Fruit fly (Drosophila melanogaster): ENCODE measurements around the gene bif.

bif gene

dm6 chrX:11652991-11653390 lies 25.8 kb upstream of the bif start (continued):
- TF ChIP-seq ac (GFP tag; optimal IDR thresholded peaks at IDR 0.05): no peak
- TF ChIP-seq tll (GFP tag; optimal IDR thresholded peaks at IDR 0.05): no peak
- no peak for TF ChIP-seq nau (GFP tag; optimal IDR thresholded peaks at IDR 0.05)
- TF ChIP-seq ATbp (GFP tag; optimal IDR thresholded peaks at IDR 0.05): peak; percentile 46
- TF ChIP-seq row (GFP tag; IDR thresholded peaks at IDR 0.05): peak; percentile 54
- TF ChIP-seq Mes4 (GFP tag; optimal IDR thresholded peaks at IDR 0.05): peak; percentile 1
- no peak for TF ChIP-seq Nf-YB (GFP tag; optimal IDR thresholded peaks at IDR 0.05)
- TF ChIP-seq ems (GFP tag; optimal IDR thresholded peaks at IDR 0.05): no peak
- peak in 1 of 2 experiments; percentile 47 for TF ChIP-seq bsh (GFP tag; optimal IDR thresholded peaks at IDR 0.05)
- TF ChIP-seq CG7839 (tag; optimal IDR thresholded peaks at IDR 0.05): peak; percentile 29
- peak; percentile 23; the same call in 1 of the 2 replicates for TF ChIP-seq CG14441 (GFP tag; IDR thresholded peaks at IDR 0.05)
- no peak for TF ChIP-seq CG1529 (GFP tag; optimal IDR thresholded peaks at IDR 0.05)
- no peak for TF ChIP-seq CG6175 (GFP tag; IDR thresholded peaks at IDR 0.05)
- TF ChIP-seq gfzf (GFP tag; optimal IDR thresholded peaks at IDR 0.05): no peak
- TF ChIP-seq grau (tag; optimal IDR thresholded peaks at IDR 0.05): no peak
- no peak for TF ChIP-seq CG17385 (GFP tag; optimal IDR thresholded peaks at IDR 0.05)
- 0 out of 2 replicates have a peak, but pooled peaks have one; percentile 12 for TF ChIP-seq sob (GFP tag; IDR thresholded peaks at IDR 0.05)
- peak; percentile 36; the same call in 1 of the 2 replicates for TF ChIP-seq CG31441 (GFP tag; IDR thresholded peaks at IDR 0.05)
- TF ChIP-seq jumu (GFP tag; optimal IDR thresholded peaks at IDR 0.05): peak; percentile 13
- no peak for TF ChIP-seq CG14965 (GFP tag; optimal IDR thresholded peaks at IDR 0.05; ENCODE audit: borderline replicate concordance)
- TF ChIP-seq mam (GFP tag; optimal IDR thresholded peaks at IDR 0.05): peak; percentile 8
- TF ChIP-seq CG4820 (GFP tag; optimal IDR thresholded peaks at IDR 0.05): peak; percentile 33
- no peak for TF ChIP-seq Sry-δ (GFP tag; optimal IDR thresholded peaks at IDR 0.05)
- peak; percentile 11 to 44 for TF ChIP-seq dpn (GFP tag; optimal IDR thresholded peaks at IDR 0.05)
- TF ChIP-seq Sry-β (GFP tag; optimal IDR thresholded peaks at IDR 0.05): no peak
- peak; percentile 7 for TF ChIP-seq CG6654 (GFP tag; optimal IDR thresholded peaks at IDR 0.05)
- no peak for TF ChIP-seq knrl (GFP tag; IDR thresholded peaks at IDR 0.05; ENCODE audit: partially characterized antibody)
- TF ChIP-seq CG10543 (GFP tag; optimal IDR thresholded peaks at IDR 0.05): no peak
- peak; percentile 28 for TF ChIP-seq CG30403 (GFP tag; optimal IDR thresholded peaks at IDR 0.05)
- peak; percentile 26 for TF ChIP-seq CG16863 (GFP tag; optimal IDR thresholded peaks at IDR 0.05)
- TF ChIP-seq prd (optimal IDR thresholded peaks at IDR 0.05): no peak
- peak; percentile 56; the same call in 2 of the 3 replicates for TF ChIP-seq prd (GFP tag; IDR thresholded peaks at IDR 0.05)
- peak; percentile 54; the same call in 1 of the 2 replicates for TF ChIP-seq Xrp1 (GFP tag; IDR thresholded peaks at IDR 0.05)
- peak; percentile 80 for TF ChIP-seq Med (GFP tag)
- no peak for TF ChIP-seq Ssrp (tag; optimal IDR thresholded peaks at IDR 0.05)
- TF ChIP-seq Aef1 (GFP tag; IDR thresholded peaks at IDR 0.05): 0 out of 3 replicates have a peak, but pooled peaks have one; percentile 25
- no peak for TF ChIP-seq klu (GFP tag; IDR thresholded peaks at IDR 0.05)
- no peak for TF ChIP-seq sr (GFP tag; IDR thresholded peaks at IDR 0.05)
- no peak for TF ChIP-seq CG14860 (GFP tag; IDR thresholded peaks at IDR 0.05; ENCODE audit: partially characterized antibody)
- peak; percentile 25 for TF ChIP-seq CG4424 (GFP tag; optimal IDR thresholded peaks at IDR 0.05)
- peak; percentile 50 for TF ChIP-seq gem (tag; optimal IDR thresholded peaks at IDR 0.05)
- TF ChIP-seq Optix (GFP tag; IDR thresholded peaks at IDR 0.05): peak; percentile 33; the same call in 1 of the 3 replicates
- peak; percentile 2 for TF ChIP-seq lilli (GFP tag; optimal IDR thresholded peaks at IDR 0.05)
- no peak for TF ChIP-seq Poxn (GFP tag; IDR thresholded peaks at IDR 0.05)
- TF ChIP-seq Hsf (GFP tag; optimal IDR thresholded peaks at IDR 0.05): peak; percentile 5
- TF ChIP-seq Lpt (GFP tag; optimal IDR thresholded peaks at IDR 0.05): no peak
- 0 out of 2 replicates have a peak, but pooled peaks have one; percentile 13 for TF ChIP-seq H2.0 (GFP tag; IDR thresholded peaks at IDR 0.05)
- TF ChIP-seq Oli (tag; optimal IDR thresholded peaks at IDR 0.05): peak; percentile 49
- TF ChIP-seq CG8478 (optimal IDR thresholded peaks at IDR 0.05): no peak
- TF ChIP-seq CG11696 (GFP tag; IDR thresholded peaks at IDR 0.05): no peak
- peak; percentile 20 for TF ChIP-seq NfI (GFP tag; optimal IDR thresholded peaks at IDR 0.05)

All from whole organism, embryonic.